Fruit fly (Drosophila melanogaster) whole organism, wandering third instar larva: ENCODE data around the gene CG13390.

Source experiments
- Abd-B ChIP-seq: fragments of >200 bp; optimal IDR thresholded peaks from 2 replicates; lab custom pipeline; 2017; ENCODE audit warnings: missing biosample characterization, missing genetic modification characterization
- CG9705 ChIP-seq: fragments of 200-800 bp; sonication (Bioruptor generic); optimal IDR thresholded peaks from 2 replicates; lab custom pipeline; 2018; ENCODE audit warnings: missing biosample characterization, mild to moderate bottlenecking, missing genetic modification characterization
- CrebA ChIP-seq: fragments of 200-800 bp; sonication (Bioruptor generic); optimal IDR thresholded peaks from 2 replicates; lab custom pipeline; 2016; ENCODE audit warnings: missing biosample characterization, mild to moderate bottlenecking, missing genetic modification characterization, borderline replicate concordance
- Dfd ChIP-seq: fragments of >200 bp; optimal IDR thresholded peaks from 2 replicates; lab custom pipeline; 2017; ENCODE audit warnings: missing biosample characterization, missing genetic modification characterization
- Dif ChIP-seq: fragments of 200-275, 200-300 bp; sonication (Bioruptor generic); optimal IDR thresholded peaks from 2 replicates; lab custom pipeline; 2018; ENCODE audit warnings: missing biosample characterization, missing genetic modification characterization; ENCODE audit not compliant: partially characterized antibody
- HLH106 ChIP-seq: fragments of 200-800 bp; optimal IDR thresholded peaks from 3 replicates; lab custom pipeline; 2019; ENCODE audit warnings: missing biosample characterization, mild to moderate bottlenecking, missing genetic modification characterization, moderate library complexity
- Hnf4 ChIP-seq: fragments of 200-800 bp; sonication (Bioruptor generic); optimal IDR thresholded peaks from 2 replicates; lab custom pipeline; 2016; ENCODE audit warnings: missing biosample characterization, mild to moderate bottlenecking, missing genetic modification characterization
- Hr78 ChIP-seq: fragments of >200 bp; optimal IDR thresholded peaks from 2 replicates; lab custom pipeline; 2017; ENCODE audit warnings: missing biosample characterization, missing genetic modification characterization
- Hr83 ChIP-seq: fragments of 200-300 bp; sonication (Bioruptor generic); optimal IDR thresholded peaks from 2 replicates; lab custom pipeline; 2016; ENCODE audit warnings: missing biosample characterization, mild to moderate bottlenecking, missing genetic modification characterization, moderate library complexity; ENCODE audit not compliant: poor library complexity, severe bottlenecking
- Jra ChIP-seq: sonication (Bioruptor generic); optimal IDR thresholded peaks from 2 replicates; lab custom pipeline; 2016; ENCODE audit warnings: missing biosample characterization, missing genetic modification characterization
- Mio ChIP-seq: sonication (Bioruptor generic); optimal IDR thresholded peaks from 2 replicates; lab custom pipeline; 2016; ENCODE audit warnings: missing biosample characterization, missing genetic modification characterization
- Myc ChIP-seq: fragments of >200 bp; optimal IDR thresholded peaks from 2 replicates; lab custom pipeline; 2017
- N ChIP-seq: fragments of >200 bp; optimal IDR thresholded peaks from 2 replicates; lab custom pipeline; 2018; ENCODE audit warnings: missing biosample characterization, missing external identifiers, missing genetic modification characterization
- Rel ChIP-seq, 2 experiments: fragments of 200-800 bp; sonication (Bioruptor generic) in 1 of 2; optimal IDR thresholded peaks; 2 replicates in 1 of 2; 3 replicates in 1 of 2; lab custom pipeline; 2016 to 2019; ENCODE audit warnings: mild to moderate bottlenecking in 2 of 2, missing biosample characterization in 2 of 2, missing genetic modification characterization in 2 of 2, moderate library complexity in 1 of 2
- Sp1 ChIP-seq: fragments of 200-800 bp; sonication (Bioruptor generic); optimal IDR thresholded peaks from 3 replicates; lab custom pipeline; 2019; ENCODE audit warnings: missing biosample characterization, mild to moderate bottlenecking, missing genetic modification characterization, moderate library complexity
- Vsx2 ChIP-seq: fragments of 200-300, 225-300 bp; sonication (Bioruptor generic); optimal IDR thresholded peaks from 2 replicates; lab custom pipeline; 2018; ENCODE audit warnings: missing biosample characterization, missing genetic modification characterization; ENCODE audit not compliant: partially characterized antibody
- dl ChIP-seq, 2 experiments: fragments of 175-275, 200-275 bp in 1 of 2; fragments of 200-275 bp in 1 of 2; sonication (Bioruptor generic); optimal IDR thresholded peaks; lab custom pipeline; 2018; ENCODE audit warnings: mild to moderate bottlenecking in 2 of 2, missing biosample characterization in 2 of 2, missing genetic modification characterization in 2 of 2, moderate library complexity in 2 of 2; ENCODE audit not compliant: partially characterized antibody in 2 of 2, insufficient read depth in 1 of 2
- dmrt93B ChIP-seq: fragments of 200-800 bp; sonication (Bioruptor generic); optimal IDR thresholded peaks from 2 replicates; lab custom pipeline; 2018; ENCODE audit warnings: missing biosample characterization, mild to moderate bottlenecking, missing genetic modification characterization
- dsf ChIP-seq: sonication (Bioruptor generic); optimal IDR thresholded peaks from 2 replicates; lab custom pipeline; 2016; ENCODE audit warnings: missing biosample characterization, missing genetic modification characterization, borderline replicate concordance
- foxo ChIP-seq, 2 experiments: fragments of 200-800 bp; sonication (Bioruptor generic); optimal IDR thresholded peaks; 2 replicates in 1 of 2; 3 replicates in 1 of 2; lab custom pipeline; 2016 to 2017; ENCODE audit warnings: missing biosample characterization in 2 of 2, missing genetic modification characterization in 2 of 2
- lola ChIP-seq: fragments of >200 bp; optimal IDR thresholded peaks from 2 replicates; lab custom pipeline; 2017; ENCODE audit warnings: missing biosample characterization, missing genetic modification characterization
- psq ChIP-seq: fragments of 200-800 bp; sonication (Bioruptor generic); optimal IDR thresholded peaks from 3 replicates; lab custom pipeline; 2017; ENCODE audit warnings: missing biosample characterization, mild to moderate bottlenecking, missing genetic modification characterization, moderate library complexity
- rgr ChIP-seq: fragments of 200-800 bp; sonication (Bioruptor generic); optimal IDR thresholded peaks from 3 replicates; lab custom pipeline; 2016; ENCODE audit warnings: missing biosample characterization, mild to moderate bottlenecking, missing genetic modification characterization
- sage ChIP-seq: fragments of 200-800 bp; sonication (Bioruptor generic); optimal IDR thresholded peaks from 2 replicates; lab custom pipeline; 2016; ENCODE audit warnings: missing biosample characterization, mild to moderate bottlenecking, missing genetic modification characterization
- sv ChIP-seq: fragments of 200-800 bp; sonication (Bioruptor generic); optimal IDR thresholded peaks from 3 replicates; lab custom pipeline; 2016; ENCODE audit warnings: missing biosample characterization, missing genetic modification characterization

CG13390 gene

dm6 chr2L:8423460-8424089 is 47.0 kb upstream of the CG13390 start (continued):
- TF ChIP-seq sage (peak; percentile 9), Hr83 (GFP tag; lab: Kevin White, UChicago) (peak; percentile 31), Hr78 (GFP tag; lab: Kevin White, UChicago) (no peak)
- TF ChIP-seq, all 38 proteins: peak for 11

dm6 chr2L:8423047-8423446 is 46.5 kb upstream of the CG13390 start:
- no peak for TF ChIP-seq dmrt93B (GFP tag; lab: Kevin White, UChicago)
- TF ChIP-seq CG9705 (GFP tag; lab: Kevin White, UChicago), result no peak
- no peak for TF ChIP-seq dl (GFP tag; optimal IDR thresholded peaks at IDR 0.05; lab: Kevin White, UChicago; ENCODE audit: insufficient read depth in 1 of 2, partially characterized antibody in 2 of 2)
- TF ChIP-seq foxo (GFP tag; optimal IDR thresholded peaks at IDR 0.05; lab: Kevin White, UChicago), result no peak
- no peak for TF ChIP-seq CrebA (GFP tag; lab: Kevin White, UChicago)
- no peak for TF ChIP-seq rgr (GFP tag; lab: Kevin White, UChicago)
- no peak for TF ChIP-seq sage
- no peak for TF ChIP-seq Jra (GFP tag; lab: Kevin White, UChicago)

- no peak for TF ChIP-seq Sp1 (GFP tag; lab: Kevin White, UChicago)
- no peak for TF ChIP-seq Rel (GFP tag; optimal IDR thresholded peaks at IDR 0.05; lab: Kevin White, UChicago)
- TF ChIP-seq Rel (tag; optimal IDR thresholded peaks at IDR 0.05; lab: Kevin White, UChicago), result peak; percentile 92
- no peak for TF ChIP-seq HLH106 (tag; lab: Kevin White, UChicago)
- TF ChIP-seq, all 38 proteins: peak for 1
These were observed 45.1 kb upstream of the CG13390 start for dm6 chr2L:8421717-8422116.

- TF ChIP-seq Mio (GFP tag; lab: Kevin White, UChicago) (no peak), Vsx2 (GFP tag; lab: Kevin White, UChicago) (peak; percentile 76), dsf (GFP tag; lab: Kevin White, UChicago) (no peak), dmrt93B (GFP tag; lab: Kevin White, UChicago) (no peak), HLH106 (tag; lab: Kevin White, UChicago) (no peak), Dif (GFP tag; lab: Kevin White, UChicago) (peak; percentile 76), sage (no peak), psq (peak; percentile 59), dl (GFP tag; optimal IDR thresholded peaks at IDR 0.05; lab: Kevin White, UChicago; ENCODE audit: insufficient read depth in 1 of 2, partially characterized antibody in 2 of 2) (peak; percentile 31 to 83), Hr83 (GFP tag; lab: Kevin White, UChicago) (no peak)
These were observed 43.8 kb upstream of the CG13390 start for dm6 chr2L:8420259-8420930.

- TF ChIP-seq Myc, result no peak
- no peak for TF ChIP-seq Hnf4
- TF ChIP-seq N (GFP tag; lab: Kevin White, UChicago), result no peak
- no peak for TF ChIP-seq sv (GFP tag; lab: Kevin White, UChicago)
- TF ChIP-seq psq, result peak; percentile 85
- no peak for TF ChIP-seq CrebA (GFP tag; lab: Kevin White, UChicago)
- TF ChIP-seq Rel (GFP tag; optimal IDR thresholded peaks at IDR 0.05; lab: Kevin White, UChicago), result no peak
- TF ChIP-seq Rel (tag; optimal IDR thresholded peaks at IDR 0.05; lab: Kevin White, UChicago), result peak; percentile 89
- TF ChIP-seq Dfd (GFP tag; lab: Kevin White, UChicago), result peak; percentile 21
- peak; percentile 27 for TF ChIP-seq Sp1 (GFP tag; lab: Kevin White, UChicago)
- no peak for TF ChIP-seq Abd-B (GFP tag; lab: Kevin White, UChicago)
- TF ChIP-seq CG9705 (GFP tag; lab: Kevin White, UChicago), result no peak
- no peak for TF ChIP-seq lola (GFP tag; lab: Kevin White, UChicago)
- no peak for TF ChIP-seq HLH106 (tag; lab: Kevin White, UChicago)
- TF ChIP-seq dl (GFP tag; optimal IDR thresholded peaks at IDR 0.05; lab: Kevin White, UChicago; ENCODE audit: insufficient read depth in 1 of 2, partially characterized antibody in 2 of 2), result peak in 1 of 2 experiments; percentile 24
These were observed 42.9 kb upstream of the CG13390 start for dm6 chr2L:8419382-8419940.
